Worm (Caenorhabditis elegans) whole organism, L2 larva: ENCODE results near the gene ttr-32.

Experiments used
- C34F6.9 ChIP-seq: fragments of 150-350 bp; optimal IDR thresholded peaks from 2 replicates; lab custom pipeline; 2014; ENCODE audit warnings: missing biosample characterization, missing genetic modification characterization
- aly-2 ChIP-seq: fragments of 150-350 bp; optimal IDR thresholded peaks from 2 replicates; lab custom pipeline; 2014; ENCODE audit warnings: missing biosample characterization, missing genetic modification characterization
- ama-1 ChIP-seq: fragments of 150-350 bp; optimal IDR thresholded peaks from 2 replicates; lab custom pipeline; 2018; ENCODE audit warnings: inconsistent platforms
- blmp-1 ChIP-seq: sonication (generic microtip); optimal IDR thresholded peaks from 2 replicates; lab custom pipeline; 2017; ENCODE audit warnings: missing genetic modification characterization, mild to moderate bottlenecking, missing compliant biosample characterization, antibody characterized with exemption, moderate library complexity; ENCODE audit not compliant: insufficient read depth
- ceh-16 ChIP-seq: fragments of 150-350 bp; optimal IDR thresholded peaks from 2 replicates; lab custom pipeline; 2014; ENCODE audit warnings: missing biosample characterization, missing genetic modification characterization
- ceh-82 ChIP-seq: fragments of 150-350 bp; optimal IDR thresholded peaks from 2 replicates; lab custom pipeline; 2014; ENCODE audit warnings: missing biosample characterization, missing genetic modification characterization
- elt-1 ChIP-seq: fragments of 150-350 bp; optimal IDR thresholded peaks from 2 replicates; lab custom pipeline; 2014; ENCODE audit warnings: missing biosample characterization, missing genetic modification characterization
- elt-3 ChIP-seq: sonication (generic microtip); optimal IDR thresholded peaks from 2 replicates; lab custom pipeline; 2017; ENCODE audit warnings: missing biosample characterization, missing genetic modification characterization
- fos-1 ChIP-seq: fragments of 150-350 bp; optimal IDR thresholded peaks from 2 replicates; lab custom pipeline; 2014; ENCODE audit warnings: missing biosample characterization, missing genetic modification characterization
- gmeb-1 ChIP-seq: fragments of 150-350 bp; optimal IDR thresholded peaks from 2 replicates; lab custom pipeline; 2014; ENCODE audit warnings: missing biosample characterization, missing genetic modification characterization
- lin-11 ChIP-seq: fragments of 150-350 bp; sonication (generic microtip); optimal IDR thresholded peaks from 2 replicates; lab custom pipeline; 2014; ENCODE audit warnings: missing biosample characterization, missing genetic modification characterization, inconsistent platforms, mixed read lengths
- lin-13 ChIP-seq: fragments of 150-350 bp; optimal IDR thresholded peaks from 2 replicates; lab custom pipeline; 2014; ENCODE audit warnings: missing biosample characterization, missing genetic modification reagents, missing genetic modification characterization
- lsy-2 ChIP-seq, 2 experiments: fragments of 150-350 bp in 1 of 2; sonication (generic microtip) in 1 of 2; optimal IDR thresholded peaks; 2 replicates each; lab custom pipeline; 2014 to 2017; ENCODE audit warnings: missing biosample characterization in 2 of 2, missing genetic modification characterization in 2 of 2
- mab-5 ChIP-seq: fragments of 150-350 bp; optimal IDR thresholded peaks from 2 replicates; lab custom pipeline; 2014; ENCODE audit warnings: missing biosample characterization, missing genetic modification characterization
- mbf-1 ChIP-seq: sonication (generic microtip); optimal IDR thresholded peaks from 2 replicates; lab custom pipeline; 2017; ENCODE audit warnings: missing biosample characterization, missing genetic modification characterization
- mdl-1 ChIP-seq, 2 experiments: fragments of 150-350 bp in 1 of 2; sonication (generic microtip) in 1 of 2; optimal IDR thresholded peaks; 2 replicates each; lab custom pipeline; 2017; ENCODE audit warnings: missing biosample characterization in 2 of 2, missing genetic modification characterization in 2 of 2
- nhr-11 ChIP-seq: fragments of 150-350 bp; optimal IDR thresholded peaks from 2 replicates; lab custom pipeline; 2014; ENCODE audit warnings: missing biosample characterization, missing genetic modification characterization
- nhr-12 ChIP-seq: fragments of 150-350 bp; optimal IDR thresholded peaks from 2 replicates; lab custom pipeline; 2014; ENCODE audit warnings: missing biosample characterization, missing genetic modification characterization
- nhr-129 ChIP-seq: fragments of 150-350 bp; optimal IDR thresholded peaks from 2 replicates; lab custom pipeline; 2014; ENCODE audit warnings: missing biosample characterization, missing genetic modification characterization
- nhr-21 ChIP-seq: fragments of 150-350 bp; optimal IDR thresholded peaks from 2 replicates; lab custom pipeline; 2014; ENCODE audit warnings: missing biosample characterization, missing genetic modification characterization
- nhr-23 ChIP-seq: fragments of 150-350 bp; optimal IDR thresholded peaks from 2 replicates; lab custom pipeline; 2014; ENCODE audit warnings: missing biosample characterization, missing genetic modification reagents, missing genetic modification characterization
- nhr-25 ChIP-seq: fragments of 150-350 bp; sonication (generic microtip); optimal IDR thresholded peaks from 3 replicates; lab custom pipeline; 2014; ENCODE audit warnings: missing biosample characterization, missing genetic modification characterization
- nhr-6 ChIP-seq: fragments of 150-350 bp; optimal IDR thresholded peaks from 2 replicates; lab custom pipeline; 2014; ENCODE audit warnings: missing biosample characterization, missing genetic modification characterization
- nhr-77 ChIP-seq: fragments of 150-350 bp; optimal IDR thresholded peaks from 2 replicates; lab custom pipeline; 2014; ENCODE audit warnings: missing biosample characterization, missing genetic modification characterization
- peb-1 ChIP-seq: fragments of 150-350 bp; optimal IDR thresholded peaks from 2 replicates; lab custom pipeline; 2014; ENCODE audit warnings: missing biosample characterization, missing genetic modification characterization
- sem-4 ChIP-seq: fragments of 150-350 bp; optimal IDR thresholded peaks from 2 replicates; lab custom pipeline; 2014; ENCODE audit warnings: missing biosample characterization, missing genetic modification reagents, missing genetic modification characterization
- sma-3 ChIP-seq: sonication (generic microtip); optimal IDR thresholded peaks from 2 replicates; lab custom pipeline; 2016; ENCODE audit warnings: missing genetic modification reagents, missing genetic modification characterization, missing compliant biosample characterization
- snpc-4 ChIP-seq: fragments of 150-350 bp; optimal IDR thresholded peaks from 2 replicates; lab custom pipeline; 2014; ENCODE audit warnings: missing biosample characterization, missing genetic modification characterization
- unc-39 ChIP-seq: fragments of 150-350 bp; optimal IDR thresholded peaks from 2 replicates; lab custom pipeline; 2014; ENCODE audit warnings: missing biosample characterization, missing genetic modification characterization
- unc-55 ChIP-seq: fragments of 150-350 bp; sonication (generic microtip); optimal IDR thresholded peaks from 3 replicates; lab custom pipeline; 2014; ENCODE audit warnings: missing biosample characterization, missing genetic modification reagents, missing genetic modification characterization
- ztf-1 ChIP-seq: fragments of 200-800 bp; sonication (Bioruptor generic); conservative IDR thresholded peaks from 2 replicates; pipeline ENCODE4 v1.3.6; 2022; ENCODE audit warnings: missing genetic modification characterization, missing compliant biosample characterization
- ztf-4 ChIP-seq: fragments of 150-350 bp; optimal IDR thresholded peaks from 2 replicates; lab custom pipeline; 2014; ENCODE audit warnings: missing biosample characterization, missing genetic modification characterization

Gene ttr-32

DNA sequence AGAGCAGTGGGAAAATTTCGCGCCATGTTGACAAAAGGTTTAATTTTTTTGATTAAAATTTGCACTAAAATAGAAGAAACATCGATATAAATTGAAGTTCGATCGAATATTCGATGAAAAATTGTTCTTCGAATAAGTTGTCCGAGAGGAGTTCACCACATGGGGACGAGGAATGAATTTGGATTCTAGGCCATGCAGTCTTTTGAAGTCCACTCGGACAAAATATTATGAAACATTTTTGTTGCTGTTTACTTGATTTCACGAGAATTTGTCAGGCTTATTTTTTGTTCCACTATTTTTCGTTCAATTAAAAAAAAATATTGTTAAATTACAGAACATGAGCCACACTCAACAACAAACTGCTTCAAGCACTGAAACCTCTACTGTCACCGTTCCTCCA is 45.5 kb upstream of the ttr-32 start, which contains the start of the genes cux-7 and C07H6.2 (continued):
- TF ChIP-seq aly-2 (tag; lab: Kevin White, UChicago): no peak

DNA sequence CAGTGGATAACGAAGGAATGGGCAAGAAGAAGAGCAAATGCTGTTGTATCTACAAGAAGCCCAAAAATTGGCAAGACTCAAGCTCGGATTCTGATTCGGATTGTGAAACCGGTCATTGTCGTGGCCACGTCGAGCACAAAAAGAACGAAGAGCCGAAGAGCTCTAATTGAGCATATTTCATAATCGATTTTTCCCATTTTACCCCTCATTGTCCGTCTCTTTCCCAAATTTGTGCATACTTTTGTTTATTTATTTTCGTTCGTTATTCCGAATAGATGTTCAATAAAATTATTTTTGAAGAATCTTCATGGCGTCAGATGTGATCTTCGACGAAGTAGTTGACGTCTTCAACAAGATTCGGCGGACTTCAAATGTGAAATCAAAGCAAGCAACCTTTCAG is 45.0 kb upstream of the ttr-32 start, which contains the start of gene lig-4:
Gene lig-4, plus strand, starts transcription at position 301 of the 400 bp plus-strand sequence.
- TF ChIP-seq ama-1 (no peak), nhr-25 (tag; lab: Kevin White, UChicago) (no peak), gmeb-1 (tag; lab: Kevin White, UChicago) (no peak), lsy-2 (tag; optimal IDR thresholded peaks at IDR 0.05; lab: Kevin White, UChicago) (no peak), nhr-21 (tag; lab: Kevin White, UChicago) (no peak), C34F6.9 (tag; lab: Kevin White, UChicago) (no peak), lin-11 (tag; lab: Kevin White, UChicago) (no peak), mdl-1 (tag; optimal IDR thresholded peaks at IDR 0.05; lab: Kevin White, UChicago) (no peak), fos-1 (tag; lab: Kevin White, UChicago) (no peak), nhr-129 (tag; lab: Kevin White, UChicago) (no peak), nhr-23 (tag; lab: Kevin White, UChicago) (no peak), lin-13 (GFP tag; lab: Kevin White, UChicago) (no peak), sem-4 (no peak), blmp-1 (tag; lab: Kevin White, UChicago) (no peak), peb-1 (tag; lab: Kevin White, UChicago) (no peak), elt-3 (no peak), nhr-12 (no peak)

DNA sequence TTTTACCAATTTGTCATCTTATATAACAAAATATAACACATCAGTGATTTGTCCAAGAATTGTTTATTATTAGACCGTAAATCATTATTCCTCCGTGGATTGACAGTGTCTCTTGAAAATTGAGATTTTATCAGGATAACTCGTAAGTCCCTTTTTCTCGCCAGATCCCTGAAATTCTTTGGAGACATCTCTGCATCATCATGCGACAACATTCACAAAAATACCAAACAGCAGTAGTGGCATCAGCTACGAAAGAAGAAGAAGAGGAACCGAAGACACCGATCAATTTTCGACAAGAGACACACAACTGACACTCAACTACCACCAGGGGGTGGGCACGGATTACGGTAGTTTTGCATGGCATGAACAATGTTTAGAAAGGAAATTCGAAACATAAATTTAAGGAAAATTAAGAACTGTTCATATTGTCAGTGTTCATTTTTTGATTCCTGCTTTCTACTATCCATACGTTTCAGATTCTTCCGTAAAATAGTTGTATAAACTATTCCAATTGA is 41.3 kb upstream of the ttr-32 start:
- TF ChIP-seq mab-5 (peak; percentile 63), nhr-129 (tag; lab: Kevin White, UChicago) (peak; percentile 46), elt-1 (tag; lab: Kevin White, UChicago) (no peak), ama-1 (no peak), unc-55 (peak; percentile 18), lsy-2 (tag; optimal IDR thresholded peaks at IDR 0.05; lab: Kevin White, UChicago) (peak; percentile 17 to 86)
- TF ChIP-seq, all 48 proteins: peak for 4

DNA sequence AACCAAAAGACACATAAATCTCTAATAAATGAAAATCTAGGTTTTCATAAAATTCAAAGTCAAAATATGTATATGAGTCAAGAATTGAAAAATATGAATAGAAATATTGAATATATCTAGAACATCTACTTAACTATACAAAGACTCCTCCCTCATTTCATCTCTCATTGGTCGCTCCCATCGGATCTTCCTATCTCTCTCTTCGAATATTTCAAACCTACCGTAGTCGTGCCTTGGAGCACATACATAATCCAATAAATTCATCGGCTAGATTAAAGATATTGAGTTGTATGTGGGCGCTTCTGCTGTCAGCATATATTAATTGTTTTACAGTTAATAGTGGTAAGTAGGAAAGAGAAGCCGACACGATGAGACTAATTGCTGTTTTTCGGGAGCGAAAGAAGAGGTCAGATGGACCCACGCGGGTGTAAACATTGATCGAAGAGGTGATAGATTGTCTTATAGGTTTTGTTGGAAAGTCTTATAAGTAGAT is 39.2 kb upstream of the ttr-32 start:
- TF ChIP-seq fos-1 (tag; lab: Kevin White, UChicago) (no peak), lsy-2 (tag; optimal IDR thresholded peaks at IDR 0.05; lab: Kevin White, UChicago) (peak in 1 of 2 experiments; percentile 64)

DNA sequence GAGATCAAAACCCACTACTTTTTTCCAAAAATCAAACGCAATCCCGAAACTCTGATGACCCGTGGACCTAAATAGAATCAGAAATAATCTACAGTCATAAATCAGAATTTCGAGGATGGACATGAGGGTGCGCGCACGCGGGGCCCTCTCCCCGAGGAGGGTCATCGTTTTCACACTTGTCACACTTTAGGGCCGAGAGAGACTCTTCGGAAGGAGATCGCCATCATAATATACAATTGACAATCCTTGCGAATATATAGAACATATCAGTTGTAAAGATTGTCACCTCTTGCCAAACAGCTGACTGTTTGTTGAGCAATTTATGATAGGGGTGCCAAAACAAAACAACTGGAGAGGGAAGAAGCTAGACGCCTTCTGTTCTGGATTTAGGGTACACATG is 36.1 kb upstream of the ttr-32 start:
- TF ChIP-seq C34F6.9 (tag; lab: Kevin White, UChicago) (no peak), mab-5 (peak; percentile 8)
- TF ChIP-seq, all 48 proteins: peak for 1

DNA sequence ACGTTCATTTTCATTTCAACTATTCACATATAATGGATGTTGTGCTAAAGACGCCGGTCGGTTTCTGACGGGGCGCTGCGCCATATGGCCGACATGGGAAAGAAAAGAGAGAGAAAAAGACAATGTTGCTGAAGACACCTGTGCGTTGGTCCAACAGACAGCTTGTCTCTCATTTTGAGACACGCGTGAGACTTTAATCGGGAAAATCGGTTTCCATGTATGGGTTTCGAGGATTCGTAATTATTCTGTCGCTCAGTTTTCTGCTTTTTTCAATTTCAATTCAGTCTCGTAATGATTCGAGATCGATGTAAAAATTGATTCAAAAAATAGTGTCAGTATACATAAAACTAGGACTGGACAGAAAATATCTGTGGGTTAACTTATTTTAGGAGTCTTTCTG is 35.4 kb upstream of the ttr-32 start:
- peak in 1 of 2 experiments; percentile 19 for TF ChIP-seq lsy-2 (tag; optimal IDR thresholded peaks at IDR 0.05; lab: Kevin White, UChicago)
- no peak for TF ChIP-seq snpc-4 (tag; lab: Kevin White, UChicago)
- TF ChIP-seq, all 48 proteins: peak for 1

DNA sequence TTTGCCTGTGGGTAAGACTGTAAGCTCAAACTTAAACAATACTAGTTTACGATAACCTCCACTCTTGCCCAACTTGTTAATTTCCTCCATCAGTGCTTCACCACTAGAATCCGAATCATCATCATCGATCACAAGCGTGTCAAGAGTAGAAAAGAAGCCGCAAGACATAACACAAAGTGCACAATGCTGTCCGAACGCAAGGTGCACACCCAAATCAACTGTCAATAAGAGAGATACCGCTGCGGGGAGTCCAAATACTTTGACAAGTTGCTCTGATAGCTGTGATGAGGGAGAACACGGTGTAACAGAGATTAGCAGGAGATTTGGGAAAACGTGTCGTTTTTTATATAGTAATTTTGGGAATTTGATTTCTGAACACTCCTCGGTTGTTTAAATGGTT is 34.8 kb upstream of the ttr-32 start:
- TF ChIP-seq elt-3: no peak
- TF ChIP-seq sma-3 (GFP tag; lab: Kevin White, UChicago): no peak
- no peak for TF ChIP-seq gmeb-1 (tag; lab: Kevin White, UChicago)
- no peak for TF ChIP-seq ztf-4 (tag; lab: Kevin White, UChicago)
- no peak for TF ChIP-seq elt-1 (tag; lab: Kevin White, UChicago)
- no peak for TF ChIP-seq nhr-25 (tag; lab: Kevin White, UChicago)
- TF ChIP-seq blmp-1 (tag; lab: Kevin White, UChicago): no peak
- no peak for TF ChIP-seq nhr-11 (tag; lab: Kevin White, UChicago)
- TF ChIP-seq unc-55: no peak
- TF ChIP-seq, all 48 proteins: peak for 0

DNA sequence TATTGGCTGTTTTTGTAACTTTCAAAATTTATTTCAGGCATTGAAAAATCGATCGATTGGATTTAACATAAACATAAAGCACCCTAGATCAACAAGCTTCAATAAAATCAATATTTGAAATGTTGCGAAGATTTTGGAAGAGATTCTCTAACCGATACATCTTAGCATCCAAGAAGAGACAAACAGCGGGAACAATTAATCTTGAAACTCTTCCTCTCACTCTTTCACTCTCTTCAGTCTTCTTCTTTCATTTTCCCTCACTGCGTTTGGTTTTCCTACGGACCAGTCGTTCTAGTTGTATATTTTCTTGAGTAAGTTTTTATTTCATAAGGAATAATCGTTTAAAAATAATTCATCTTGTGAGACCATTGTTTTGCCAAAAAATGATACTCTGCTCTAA is 33.2 kb upstream of the ttr-32 start:
- no peak for TF ChIP-seq mbf-1 (tag; lab: Kevin White, UChicago)
- no peak for TF ChIP-seq nhr-23 (tag; lab: Kevin White, UChicago)
- TF ChIP-seq ztf-1 (GFP tag; lab: Robert Waterston, UW): no peak
- no peak for TF ChIP-seq gmeb-1 (tag; lab: Kevin White, UChicago)
- peak; percentile 13 for TF ChIP-seq mab-5
- no peak for TF ChIP-seq ceh-82
- TF ChIP-seq nhr-129 (tag; lab: Kevin White, UChicago): no peak
- no peak for TF ChIP-seq nhr-21 (tag; lab: Kevin White, UChicago)
- no peak for TF ChIP-seq nhr-77 (tag; lab: Kevin White, UChicago)
- no peak for TF ChIP-seq ceh-16
- peak; percentile 54 for TF ChIP-seq unc-55
- no peak for TF ChIP-seq mdl-1 (tag; optimal IDR thresholded peaks at IDR 0.05; lab: Kevin White, UChicago)
- no peak for TF ChIP-seq nhr-12
- no peak for TF ChIP-seq nhr-6 (tag; lab: Kevin White, UChicago)
- no peak for TF ChIP-seq C34F6.9 (tag; lab: Kevin White, UChicago)
- TF ChIP-seq lsy-2 (tag; optimal IDR thresholded peaks at IDR 0.05; lab: Kevin White, UChicago): peak in 1 of 2 experiments; percentile 8
- no peak for TF ChIP-seq unc-39 (tag; lab: Kevin White, UChicago)
